Worm (Caenorhabditis elegans): ENCODE data around the gene D1005.4.

ce11 chrX:1446593-1447141 lies 39.0 kb downstream of the D1005.4 start, which contains the start of gene zfp-3:
- TF ChIP-seq ztf-11 (tag; optimal IDR thresholded peaks at IDR 0.05) = peak; percentile 55
- TF ChIP-seq ceh-39 (tag; optimal IDR thresholded peaks at IDR 0.05) = peak; percentile 98
- TF ChIP-seq blmp-1 (tag; optimal IDR thresholded peaks at IDR 0.05) = no peak
- TF ChIP-seq elt-1 (tag; optimal IDR thresholded peaks at IDR 0.05; ENCODE audit: borderline replicate concordance, insufficient read depth) = no peak
- TF ChIP-seq nhr-237 (tag; optimal IDR thresholded peaks at IDR 0.05) = peak; percentile 90

Measured in whole organism, mixed stage, embryonic.